Worm (Caenorhabditis elegans) whole organism, L4/young adult: Measurements from ENCODE around the gene ZK688.9.

ENCODE experiments used
- W03F9.2 ChIP-seq: fragments of 150-350 bp; optimal IDR thresholded peaks from 2 replicates; lab custom pipeline; 2014; ENCODE audit warnings: missing biosample characterization, missing genetic modification characterization
- dao-5 ChIP-seq: sonication (generic microtip); optimal IDR thresholded peaks from 2 replicates; lab custom pipeline; 2016; ENCODE audit warnings: missing genotype, missing genetic modification characterization, moderate library complexity, missing compliant biosample characterization
- him-1 ChIP-seq: sonication (generic microtip); optimal IDR thresholded peaks from 2 replicates; lab custom pipeline; 2016; ENCODE audit warnings: missing genotype, missing genetic modification reagents, missing genetic modification characterization, missing compliant biosample characterization

DNA sequence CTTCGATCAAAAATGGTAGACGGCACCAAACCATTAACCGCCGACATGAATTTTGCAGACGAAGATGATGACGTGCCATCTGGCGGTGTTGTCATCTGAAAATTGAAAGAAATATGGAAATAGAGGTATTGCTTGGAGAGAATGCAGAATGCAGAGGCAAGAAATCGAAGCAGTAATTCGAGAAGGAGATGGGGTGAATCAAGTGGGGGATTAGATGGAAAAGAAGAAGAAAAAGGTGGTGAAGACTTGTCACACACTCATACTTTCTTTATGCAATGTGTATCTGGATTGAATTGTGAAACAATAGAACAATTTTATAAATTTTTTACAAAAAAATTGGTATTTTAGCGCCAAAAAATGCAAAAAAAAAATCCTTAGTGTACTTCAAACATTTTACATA is 42.0 kb upstream of the ZK688.9 start, which contains the start of gene tag-250:
- no peak for TF ChIP-seq dao-5
- no peak for TF ChIP-seq him-1 (tag; lab: Kevin White, UChicago)
- no peak for TF ChIP-seq W03F9.2 (tag; lab: Kevin White, UChicago)
